Fruit fly (Drosophila melanogaster) whole organism, embryonic: ENCODE measurements around the gene CG6937.

Experiments used
- Bteb2 ChIP-seq: fragments of 200-800 bp; sonication (Bioruptor generic); optimal IDR thresholded peaks from 2 replicates; lab custom pipeline; 2016; ENCODE audit warnings: missing biosample characterization, missing genetic modification characterization
- CG10147 ChIP-seq: fragments of 200-800 bp; sonication (Bioruptor generic); optimal IDR thresholded peaks from 2 replicates; lab custom pipeline; 2019; ENCODE audit warnings: missing biosample characterization, mild to moderate bottlenecking, missing genetic modification characterization, moderate library complexity
- CG10654 ChIP-seq: fragments of 200-800 bp; sonication (Bioruptor generic); optimal IDR thresholded peaks from 2 replicates; lab custom pipeline; 2016; ENCODE audit warnings: missing biosample characterization, missing genetic modification characterization
- CG12104 ChIP-seq: fragments of 200-800 bp; sonication (Bioruptor generic); optimal IDR thresholded peaks from 3 replicates; lab custom pipeline; 2016; ENCODE audit warnings: missing biosample characterization, missing genetic modification characterization
- CG12155 ChIP-seq: fragments of 200-800 bp; sonication (Bioruptor generic); optimal IDR thresholded peaks from 3 replicates; lab custom pipeline; 2016; ENCODE audit warnings: missing biosample characterization, missing genetic modification characterization
- CG12299 ChIP-seq: fragments of 200-800 bp; sonication (Bioruptor generic); optimal IDR thresholded peaks from 2 replicates; lab custom pipeline; 2018; ENCODE audit warnings: missing biosample characterization, mild to moderate bottlenecking, missing genetic modification characterization
- CG12942 ChIP-seq: fragments of 200-800 bp; sonication (Bioruptor generic); optimal IDR thresholded peaks from 3 replicates; lab custom pipeline; 2016; ENCODE audit warnings: missing biosample characterization, missing genetic modification characterization
- CG16815 ChIP-seq: fragments of 200-800 bp; sonication (Bioruptor generic); optimal IDR thresholded peaks from 3 replicates; lab custom pipeline; 2017; ENCODE audit warnings: missing biosample characterization, mild to moderate bottlenecking, missing genetic modification characterization
- CG16863 ChIP-seq: fragments of 200-800 bp; sonication (Bioruptor generic); optimal IDR thresholded peaks from 3 replicates; lab custom pipeline; 2016; ENCODE audit warnings: missing biosample characterization, missing genetic modification characterization
- CG30020 ChIP-seq: fragments of 200-800 bp; optimal IDR thresholded peaks from 2 replicates; lab custom pipeline; 2019; ENCODE audit warnings: missing biosample characterization, mild to moderate bottlenecking, missing genetic modification characterization, moderate library complexity
- CG30403 ChIP-seq: fragments of 200-800 bp; sonication (Bioruptor generic); optimal IDR thresholded peaks from 3 replicates; lab custom pipeline; 2016; ENCODE audit warnings: missing biosample characterization, missing genetic modification characterization
- CG43689 ChIP-seq: fragments of 200-800 bp; sonication (Bioruptor generic); IDR thresholded peaks from 2 replicates; pipeline ENCODE4 v1.3.6; 2022; ENCODE audit warnings: missing biosample characterization, missing genetic modification characterization
- CG5245 ChIP-seq: fragments of 200-800 bp; sonication (Bioruptor generic); optimal IDR thresholded peaks from 3 replicates; lab custom pipeline; 2016; ENCODE audit warnings: missing biosample characterization, missing genetic modification characterization
- CG6689 ChIP-seq: fragments of 200-800 bp; sonication (Bioruptor generic); IDR thresholded peaks from 2 replicates; pipeline ENCODE4 v1.3.6; 2022; ENCODE audit warnings: missing biosample characterization, missing genetic modification characterization
- CG6813 ChIP-seq: fragments of 200-800 bp; sonication (Bioruptor generic); optimal IDR thresholded peaks from 2 replicates; lab custom pipeline; 2017; ENCODE audit warnings: missing biosample characterization, missing genetic modification characterization, mild to moderate bottlenecking, moderate library complexity, missing genetic modification reagents
- CG7839 ChIP-seq: fragments of 200-800 bp; sonication (Bioruptor generic); optimal IDR thresholded peaks from 3 replicates; lab custom pipeline; 2018; ENCODE audit warnings: missing biosample characterization, mild to moderate bottlenecking, missing genetic modification characterization, moderate library complexity
- CG7928 ChIP-seq: fragments of 200-800 bp; sonication (Bioruptor generic); optimal IDR thresholded peaks from 2 replicates; lab custom pipeline; 2017; ENCODE audit warnings: missing biosample characterization, mild to moderate bottlenecking, missing genetic modification characterization
- CG8089 ChIP-seq: fragments of 200-800 bp; sonication (Bioruptor generic); optimal IDR thresholded peaks from 3 replicates; lab custom pipeline; 2016; ENCODE audit warnings: missing biosample characterization, missing genetic modification characterization
- CG9727 ChIP-seq: fragments of 200-800 bp; sonication (Bioruptor generic); optimal IDR thresholded peaks from 3 replicates; lab custom pipeline; 2017; ENCODE audit warnings: missing biosample characterization, mild to moderate bottlenecking, missing genetic modification characterization
- Camta ChIP-seq: fragments of 200-800 bp; sonication (Bioruptor generic); optimal IDR thresholded peaks from 2 replicates; lab custom pipeline; 2016; ENCODE audit warnings: missing biosample characterization, missing genetic modification characterization
- CkIIα-i1 ChIP-seq: fragments of 200-800 bp; sonication (Bioruptor generic); IDR thresholded peaks from 2 replicates; pipeline ENCODE4 v1.3.6; 2022; ENCODE audit warnings: missing biosample characterization, missing genetic modification characterization
- GATAe ChIP-seq: fragments of 200-800 bp; sonication (Bioruptor generic); conservative IDR thresholded peaks from 2 replicates; pipeline ENCODE4 v1.3.6; 2022; ENCODE audit warnings: missing biosample characterization, missing genetic modification characterization
- Hmr ChIP-seq: fragments of 200-800 bp; sonication (Bioruptor generic); optimal IDR thresholded peaks from 3 replicates; lab custom pipeline; 2017; ENCODE audit warnings: mild to moderate bottlenecking, missing biosample characterization, missing genetic modification reagents, missing genetic modification characterization
- Lpt ChIP-seq: fragments of >200 bp; optimal IDR thresholded peaks from 2 replicates; lab custom pipeline; 2018; ENCODE audit warnings: missing biosample characterization, missing genetic modification characterization
- Nf-YA ChIP-seq: fragments of 200-800 bp; sonication (Bioruptor generic); IDR thresholded peaks from 2 replicates; pipeline ENCODE4 v1.3.6; 2022; ENCODE audit warnings: missing biosample characterization, missing genetic modification characterization
- NfI ChIP-seq: fragments of 200-800 bp; sonication (Bioruptor generic); optimal IDR thresholded peaks from 3 replicates; lab custom pipeline; 2018; ENCODE audit warnings: missing biosample characterization, mild to moderate bottlenecking, missing genetic modification characterization, moderate library complexity
- Xbp1 ChIP-seq: fragments of 200-800 bp; sonication (Bioruptor generic); optimal IDR thresholded peaks from 3 replicates; lab custom pipeline; 2016; ENCODE audit warnings: missing biosample characterization, mild to moderate bottlenecking, missing genetic modification characterization
- Xrp1 ChIP-seq: fragments of 200-800 bp; sonication (Bioruptor generic); IDR thresholded peaks from 2 replicates; pipeline ENCODE4 v1.3.6; 2022; ENCODE audit warnings: missing biosample characterization, missing genetic modification characterization
- ac ChIP-seq: fragments of 200-800 bp; sonication (Bioruptor generic); optimal IDR thresholded peaks from 3 replicates; lab custom pipeline; 2017; ENCODE audit warnings: missing biosample characterization, mild to moderate bottlenecking, missing genetic modification characterization
- amos ChIP-seq: fragments of 200-800 bp; sonication (Bioruptor generic); IDR thresholded peaks from 2 replicates; pipeline ENCODE4 v1.3.6; 2022; ENCODE audit warnings: missing biosample characterization, missing genetic modification characterization; ENCODE audit not compliant: partially characterized antibody
- ap ChIP-seq: fragments of 200-800 bp; sonication (Bioruptor generic); IDR thresholded peaks from 2 replicates; pipeline ENCODE4 v1.3.6; 2022; ENCODE audit warnings: missing biosample characterization, missing genetic modification characterization
- ara ChIP-seq: fragments of 200-800 bp; sonication (Bioruptor generic); IDR thresholded peaks from 2 replicates; pipeline ENCODE4 v1.3.6; 2022; ENCODE audit warnings: missing biosample characterization, missing genetic modification characterization
- dimm ChIP-seq: fragments of 200-800 bp; sonication (Bioruptor generic); IDR thresholded peaks from 2 replicates; pipeline ENCODE4 v1.3.6; 2022; ENCODE audit warnings: missing biosample characterization, missing genetic modification characterization
- grau ChIP-seq: fragments of 200-800 bp; optimal IDR thresholded peaks from 3 replicates; lab custom pipeline; 2019; ENCODE audit warnings: missing biosample characterization, mild to moderate bottlenecking, missing genetic modification characterization, moderate library complexity
- inv ChIP-seq: fragments of 200-800 bp; sonication (Bioruptor generic); IDR thresholded peaks from 2 replicates; pipeline ENCODE4 v1.3.6; 2022; ENCODE audit warnings: missing biosample characterization, missing genetic modification characterization; ENCODE audit not compliant: partially characterized antibody
- jumu ChIP-seq: fragments of 200-800 bp; sonication (Bioruptor generic); optimal IDR thresholded peaks from 3 replicates; lab custom pipeline; 2016; ENCODE audit warnings: missing biosample characterization, missing genetic modification characterization
- lbe ChIP-seq: fragments of 200-800 bp; sonication (Bioruptor generic); optimal IDR thresholded peaks from 2 replicates; lab custom pipeline; 2016; ENCODE audit warnings: missing biosample characterization, mild to moderate bottlenecking, missing genetic modification characterization
- mld ChIP-seq: fragments of 200-800 bp; sonication (Bioruptor generic); IDR thresholded peaks from 3 replicates; pipeline ENCODE4 v1.3.6; 2022; ENCODE audit warnings: missing biosample characterization, missing genetic modification characterization; ENCODE audit not compliant: partially characterized antibody
- pan ChIP-seq, 4 experiments: fragments of >200 bp in 3 of 4; fragments of 200-800 bp in 1 of 4; sonication (Bioruptor generic) in 1 of 4; optimal IDR thresholded peaks in 3 of 4; IDR thresholded peaks in 1 of 4; 2 replicates each; pipeline versions ENCODE4 v1.3.6 to Lab custom; 2017 to 2022; ENCODE audit warnings: missing biosample characterization in 2 of 4, missing genetic modification characterization in 2 of 4, mixed read lengths in 1 of 4
- pnt ChIP-seq: fragments of 200-800 bp; sonication (Bioruptor generic); optimal IDR thresholded peaks from 3 replicates; lab custom pipeline; 2016; ENCODE audit warnings: missing biosample characterization, missing genetic modification characterization
- ranshi ChIP-seq: fragments of 200-800 bp; sonication (Bioruptor generic); IDR thresholded peaks from 2 replicates; pipeline ENCODE4 v1.3.6; 2022; ENCODE audit warnings: missing biosample characterization, missing genetic modification characterization
- ro ChIP-seq: fragments of 200-800 bp; sonication (Bioruptor generic); IDR thresholded peaks from 2 replicates; pipeline ENCODE4 v1.3.6; 2022; ENCODE audit warnings: missing biosample characterization, missing genetic modification characterization
- slbo ChIP-seq: fragments of 200-800 bp; sonication (Bioruptor generic); IDR thresholded peaks from 2 replicates; pipeline ENCODE4 v1.3.6; 2022; ENCODE audit warnings: missing biosample characterization, missing genetic modification characterization
- so ChIP-seq: fragments of 200-800 bp; sonication (Bioruptor generic); IDR thresholded peaks from 3 replicates; pipeline ENCODE4 v1.3.6; 2022; ENCODE audit warnings: missing biosample characterization, missing genetic modification characterization
- sug ChIP-seq: fragments of 200-800 bp; optimal IDR thresholded peaks from 2 replicates; lab custom pipeline; 2019; ENCODE audit warnings: missing biosample characterization, mild to moderate bottlenecking, missing genetic modification characterization, moderate library complexity
- tin ChIP-seq: fragments of 200-800 bp; sonication (Bioruptor generic); optimal IDR thresholded peaks from 3 replicates; lab custom pipeline; 2016; ENCODE audit warnings: missing biosample characterization, missing genetic modification characterization
- tll ChIP-seq, 2 experiments: fragments of 200-800 bp in 1 of 2; fragments of >200 bp in 1 of 2; sonication (Bioruptor generic) in 1 of 2; optimal IDR thresholded peaks; 2 replicates each; lab custom pipeline; 2017 to 2019; ENCODE audit warnings: missing biosample characterization in 2 of 2, missing genetic modification characterization in 2 of 2, mild to moderate bottlenecking in 1 of 2, moderate library complexity in 1 of 2
- trh ChIP-seq: fragments of 200-800 bp; sonication (Bioruptor generic); optimal IDR thresholded peaks from 2 replicates; lab custom pipeline; 2016; ENCODE audit warnings: missing biosample characterization, missing genetic modification characterization
- tx ChIP-seq: fragments of 200-800 bp; sonication (Bioruptor generic); optimal IDR thresholded peaks from 2 replicates; lab custom pipeline; 2016; ENCODE audit warnings: missing biosample characterization, missing genetic modification characterization
- wek ChIP-seq: fragments of 200-800 bp; sonication (Bioruptor generic); optimal IDR thresholded peaks from 3 replicates; lab custom pipeline; 2018; ENCODE audit warnings: missing biosample characterization, mild to moderate bottlenecking, missing genetic modification characterization, moderate library complexity

The CG6937 gene

DNA sequence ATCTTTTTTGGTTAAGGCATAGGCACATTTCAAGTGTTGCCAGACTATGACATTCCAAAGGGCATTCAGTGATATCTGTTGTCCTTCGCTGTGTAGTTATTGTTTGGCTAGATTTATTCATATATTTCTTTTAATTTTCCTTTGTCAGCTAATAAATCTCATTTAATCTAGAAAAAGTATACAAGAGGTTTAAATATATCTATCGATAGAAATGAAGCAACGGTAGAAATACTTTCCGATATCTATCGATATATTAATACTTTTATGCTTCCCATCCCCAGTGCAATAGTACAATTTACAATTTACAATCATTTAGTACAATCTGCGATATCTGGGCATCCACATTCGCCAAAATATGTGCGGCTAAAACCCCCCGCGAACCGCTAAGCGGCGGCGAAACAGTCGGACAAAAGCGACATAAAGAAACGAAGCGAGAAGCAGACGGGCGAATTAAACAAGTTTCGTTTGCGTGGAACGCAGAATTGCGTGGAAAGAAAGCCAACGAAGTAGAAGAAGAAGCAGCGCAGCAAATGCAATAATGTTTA, 2.9 kb downstream of the CG6937 start, which contains the start of gene Efa6 (continued):
- TF ChIP-seq Xrp1 (GFP tag; lab: Robert Waterston, UW) (peak; percentile 16; the same call in 1 of the 2 replicates), ara (GFP tag; lab: Robert Waterston, UW) (no peak), ac (GFP tag; lab: Kevin White, UChicago) (no peak), Lpt (no peak), ro (no peak), trh (GFP tag; lab: Kevin White, UChicago) (peak; percentile 47), wek (GFP tag; lab: Kevin White, UChicago) (no peak), CG30020 (tag; lab: Kevin White, UChicago) (peak; percentile 62), CG16863 (GFP tag; lab: Kevin White, UChicago) (no peak), Bteb2 (GFP tag; lab: Kevin White, UChicago) (peak; percentile 30), tx (GFP tag; lab: Kevin White, UChicago) (peak; percentile 21), mld (GFP tag; lab: Robert Waterston, UW) (peak; percentile 86; the same call in 2 of the 3 replicates), Xbp1 (GFP tag; lab: Kevin White, UChicago) (peak; percentile 56), CG6689 (no peak), amos (GFP tag; lab: Robert Waterston, UW) (peak; percentile 90), CG7839 (tag; lab: Kevin White, UChicago) (peak; percentile 46), CG8089 (GFP tag; lab: Kevin White, UChicago) (no peak), grau (tag; lab: Kevin White, UChicago) (peak; percentile 58), Nf-YA (no peak), CG10147 (GFP tag; lab: Kevin White, UChicago) (peak; percentile 26), CG12299 (peak; percentile 75), ap (no peak), Camta (peak; percentile 58), CG6813 (no peak), sug (tag; lab: Kevin White, UChicago) (peak; percentile 99), so (GFP tag; lab: Robert Waterston, UW) (no peak), CkIIα-i1 (GFP tag; lab: Robert Waterston, UW) (no peak), CG43689 (no peak), inv (peak; percentile 93), Hmr (GFP tag; lab: Kevin White, UChicago) (no peak), jumu (GFP tag; lab: Kevin White, UChicago) (peak; percentile 30), GATAe (no peak), tll (GFP tag; optimal IDR thresholded peaks at IDR 0.05; lab: Kevin White, UChicago) (no peak), CG9727 (peak; percentile 62), CG12104 (GFP tag; lab: Kevin White, UChicago) (peak; percentile 31), lbe (GFP tag; lab: Kevin White, UChicago) (peak; percentile 49), CG5245 (GFP tag; lab: Kevin White, UChicago) (no peak), CG12155 (GFP tag; lab: Kevin White, UChicago) (peak; percentile 63), tin (GFP tag; lab: Kevin White, UChicago) (peak; percentile 54), dimm (GFP tag; lab: Robert Waterston, UW) (no peak), pan (optimal IDR thresholded peaks at IDR 0.05; lab: Kevin White, UChicago) (no peak), pan (GFP tag; optimal IDR thresholded peaks at IDR 0.05 in 1 of 2, IDR thresholded peaks at IDR 0.05 in 1 of 2) (no peak), CG7928 (GFP tag; lab: Kevin White, UChicago) (peak; percentile 23), CG10654 (GFP tag; lab: Kevin White, UChicago) (peak; percentile 19), CG16815 (GFP tag; lab: Kevin White, UChicago) (no peak), CG12942 (GFP tag; lab: Kevin White, UChicago) (peak; percentile 41), NfI (GFP tag; lab: Kevin White, UChicago) (peak; percentile 44), slbo (GFP tag; lab: Robert Waterston, UW) (peak; percentile 53), CG30403 (peak; percentile 64), pnt (GFP tag; lab: Kevin White, UChicago) (no peak), ranshi (GFP tag; lab: Robert Waterston, UW) (no peak; the same call in 1 of the 2 replicates)
